Worm (Caenorhabditis elegans): Measurements from ENCODE around the gene zipt-2.3.

DNA sequence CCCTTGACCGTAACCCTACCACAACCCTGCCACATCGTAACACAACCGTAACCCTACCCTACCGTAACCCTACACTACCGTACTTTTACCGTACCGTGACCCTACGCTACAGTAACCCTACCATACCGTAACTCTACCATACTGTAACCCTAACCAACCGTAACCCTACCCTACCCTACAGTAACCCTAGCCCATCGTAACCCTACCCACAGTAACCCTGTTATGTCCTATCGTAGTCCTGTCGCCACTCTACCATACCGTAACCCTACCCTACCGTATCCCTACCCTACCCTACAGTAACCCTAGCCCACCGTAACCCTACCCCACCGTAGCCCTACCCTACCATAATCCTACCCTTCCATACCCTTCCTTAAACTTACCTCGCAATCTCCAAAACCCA is 5.0 kb upstream of the zipt-2.3 start:
- no peak for TF ChIP-seq F13C5.2 (tag; optimal IDR thresholded peaks at IDR 0.05)
- TF ChIP-seq B0310.2 (tag; optimal IDR thresholded peaks at IDR 0.05): no peak
- TF ChIP-seq ceh-13 (GFP tag; optimal IDR thresholded peaks at IDR 0.05): no peak
- no peak for TF ChIP-seq tbx-37 (GFP tag; conservative IDR thresholded peaks at IDR 0.05)

All from whole organism, early embryonic.